Worm (Caenorhabditis elegans) whole organism, L4 larva: Measurements from ENCODE around the gene F55C10.5.
"Not testable (repeated sequence)": the region's sequence is repeated elsewhere in the genome, so short reads cannot be mapped to it uniquely, and the experiment has no call there.

Source experiments
- Y48G9A.11 ChIP-seq: fragments of 200-800 bp; sonication (Bioruptor generic); IDR thresholded peaks from 2 replicates; pipeline ENCODE4 v1.3.6; 2022; ENCODE audit warnings: missing genetic modification reagents, missing genetic modification characterization, missing compliant biosample characterization
- Y5F2A.4 ChIP-seq: fragments of 200-800 bp; sonication (Bioruptor generic); optimal IDR thresholded peaks from 2 replicates; lab custom pipeline; 2018; ENCODE audit warnings: mild to moderate bottlenecking, missing genetic modification characterization, missing compliant biosample characterization
- ZK546.5 ChIP-seq, 2 experiments: sonication (generic microtip); optimal IDR thresholded peaks; 2 replicates each; lab custom pipeline; 2017; ENCODE audit warnings: missing biosample characterization in 2 of 2, missing genetic modification characterization in 2 of 2
- aha-1 ChIP-seq: fragments of 150-350 bp; peaks from one replicate; lab custom pipeline; 2014; ENCODE audit warnings: missing biosample characterization, missing genetic modification characterization
- arid-1 ChIP-seq: fragments of 200-800 bp; sonication (Bioruptor generic); conservative IDR thresholded peaks from 2 replicates; pipeline ENCODE4 v1.3.6; 2022; ENCODE audit warnings: missing genetic modification reagents, missing genetic modification characterization, missing compliant biosample characterization
- ceh-20 ChIP-seq: fragments of 200-800 bp; sonication (Bioruptor generic); IDR thresholded peaks from 2 replicates; pipeline ENCODE4 v1.3.6; 2022; ENCODE audit warnings: missing genetic modification reagents, missing genetic modification characterization, missing compliant biosample characterization
- ceh-62 ChIP-seq: sonication (generic microtip); optimal IDR thresholded peaks from 2 replicates; lab custom pipeline; 2017; ENCODE audit warnings: missing biosample characterization, missing genetic modification characterization
- daf-16 ChIP-seq, 3 experiments: sonication (generic microtip); optimal IDR thresholded peaks; 2 replicates each; lab custom pipeline; 2016 to 2017; ENCODE audit warnings: missing genetic modification characterization in 3 of 3, missing genetic modification reagents in 3 of 3, mild to moderate bottlenecking in 2 of 3, missing compliant biosample characterization in 2 of 3, missing biosample characterization in 1 of 3, moderate library complexity in 1 of 3
- dmd-6 ChIP-seq: fragments of 200-800 bp; sonication (Bioruptor generic); IDR thresholded peaks from 2 replicates; pipeline ENCODE4 v1.3.6; 2022; ENCODE audit warnings: missing genetic modification reagents, missing genetic modification characterization, missing compliant biosample characterization
- dmd-9 ChIP-seq: fragments of 200-800 bp; sonication (Bioruptor generic); IDR thresholded peaks from 2 replicates; pipeline ENCODE4 v1.3.6; 2022; ENCODE audit warnings: missing genetic modification reagents, missing genetic modification characterization, missing compliant biosample characterization
- duxl-1 ChIP-seq: sonication (generic microtip); optimal IDR thresholded peaks from 2 replicates; lab custom pipeline; 2016; ENCODE audit warnings: mild to moderate bottlenecking, missing genetic modification characterization, moderate library complexity, missing compliant biosample characterization; ENCODE audit not compliant: poor library complexity
- fos-1 ChIP-seq: fragments of 150-350 bp; optimal IDR thresholded peaks from 2 replicates; lab custom pipeline; 2014; ENCODE audit warnings: missing biosample characterization, missing genetic modification characterization
- hmg-1.1 ChIP-seq: fragments of 200-800 bp; sonication (Bioruptor generic); IDR thresholded peaks from 2 replicates; pipeline ENCODE4 v1.3.6; 2022; ENCODE audit warnings: missing genetic modification reagents, missing genetic modification characterization, missing compliant biosample characterization
- lim-7 ChIP-seq: fragments of 200-800 bp; sonication (Bioruptor generic); IDR thresholded peaks from 2 replicates; pipeline ENCODE4 v1.3.6; 2022; ENCODE audit warnings: missing genetic modification characterization, missing compliant biosample characterization
- lin-38 ChIP-seq: fragments of 200-800 bp; sonication (Bioruptor generic); IDR thresholded peaks from 2 replicates; pipeline ENCODE4 v1.3.6; 2022; ENCODE audit warnings: missing genetic modification reagents, missing genetic modification characterization, missing compliant biosample characterization
- lin-39 ChIP-seq: fragments of 150-350 bp; optimal IDR thresholded peaks from 2 replicates; lab custom pipeline; 2014; ENCODE audit warnings: missing biosample characterization, missing genetic modification reagents, missing genetic modification characterization
- lir-3 ChIP-seq: sonication (generic microtip); optimal IDR thresholded peaks from 2 replicates; lab custom pipeline; 2016; ENCODE audit warnings: mild to moderate bottlenecking, missing genetic modification characterization, missing compliant biosample characterization
- lsy-2 ChIP-seq, 2 experiments: fragments of 150-350 bp in 1 of 2; sonication (generic microtip) in 1 of 2; optimal IDR thresholded peaks; 2 replicates each; lab custom pipeline; 2014 to 2017; ENCODE audit warnings: missing biosample characterization in 2 of 2, missing genetic modification characterization in 2 of 2
- mxl-3 ChIP-seq: fragments of 200-800 bp; sonication (Bioruptor generic); optimal IDR thresholded peaks from 2 replicates; lab custom pipeline; 2018; ENCODE audit warnings: mild to moderate bottlenecking, missing genetic modification characterization, missing compliant biosample characterization
- nhr-237 ChIP-seq: sonication (generic microtip); optimal IDR thresholded peaks from 2 replicates; lab custom pipeline; 2017; ENCODE audit warnings: missing biosample characterization, missing genetic modification characterization
- nhr-25 ChIP-seq: sonication (generic microtip); optimal IDR thresholded peaks from 2 replicates; lab custom pipeline; 2017; ENCODE audit warnings: missing genetic modification characterization, mild to moderate bottlenecking, missing compliant biosample characterization, antibody characterized with exemption, moderate library complexity, borderline replicate concordance; ENCODE audit not compliant: insufficient read depth
- pqm-1 ChIP-seq: sonication (generic microtip); optimal IDR thresholded peaks from 2 replicates; lab custom pipeline; 2017; ENCODE audit warnings: missing biosample characterization, missing genetic modification characterization
- set-16 ChIP-seq: fragments of 200-800 bp; sonication (Bioruptor generic); IDR thresholded peaks from 2 replicates; pipeline ENCODE4 v1.3.6; 2022; ENCODE audit warnings: missing genetic modification reagents, missing genetic modification characterization, missing compliant biosample characterization
- spr-3 ChIP-seq: fragments of 200-800 bp; sonication (Bioruptor generic); optimal IDR thresholded peaks from 2 replicates; lab custom pipeline; 2018; ENCODE audit warnings: mild to moderate bottlenecking, missing genetic modification characterization, missing compliant biosample characterization
- unc-39 ChIP-seq: sonication (generic microtip); optimal IDR thresholded peaks from 2 replicates; lab custom pipeline; 2017; ENCODE audit warnings: missing biosample characterization, missing genetic modification characterization
- zfp-3 ChIP-seq: fragments of 200-800 bp; sonication (Bioruptor generic); conservative IDR thresholded peaks from 2 replicates; pipeline ENCODE4 v1.3.6; 2022; ENCODE audit warnings: missing genetic modification reagents, missing genetic modification characterization, missing compliant biosample characterization
- ztf-7 ChIP-seq: fragments of 150-350 bp; optimal IDR thresholded peaks from 2 replicates; lab custom pipeline; 2014; ENCODE audit warnings: missing biosample characterization, missing genetic modification characterization

The F55C10.5 gene

DNA sequence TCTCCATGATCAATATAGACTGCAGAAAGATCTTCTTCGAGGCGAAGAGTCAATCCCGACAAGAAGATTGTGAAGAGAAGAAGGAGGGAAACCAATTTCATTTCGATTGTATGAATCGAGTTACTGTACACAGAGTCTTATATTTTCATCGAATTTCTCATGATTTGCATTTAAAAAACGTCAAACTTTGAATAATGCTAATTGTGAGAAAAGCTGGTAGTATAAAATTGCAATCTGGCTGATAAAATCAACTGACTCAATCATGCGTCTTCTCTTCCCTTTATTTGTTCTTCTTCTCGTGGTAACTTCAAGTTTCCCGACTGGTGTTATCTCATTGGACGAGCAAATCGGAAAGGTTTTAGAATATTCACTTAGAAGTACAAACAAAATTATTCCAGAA is 7.5 kb downstream of the F55C10.5 start, which contains the start of the genes K03B8.11 and K03B8.14:
Gene K03B8.11, minus strand, starts transcription at position 101 of the 400 bp plus-strand sequence.
Gene K03B8.14, plus strand, starts transcription at position 110 of the 400 bp plus-strand sequence.
- no peak for TF ChIP-seq lsy-2 (tag; optimal IDR thresholded peaks at IDR 0.05; lab: Kevin White, UChicago)
- TF ChIP-seq unc-39: no peak
- TF ChIP-seq dmd-6: no peak
- TF ChIP-seq aha-1 (tag; lab: Kevin White, UChicago): peak; percentile 31
- no peak for TF ChIP-seq daf-16 (GFP tag; optimal IDR thresholded peaks at IDR 0.05; lab: Kevin White, UChicago)
- no peak for TF ChIP-seq daf-16 (tag; optimal IDR thresholded peaks at IDR 0.05; lab: Kevin White, UChicago)
- no peak for TF ChIP-seq duxl-1 (tag; lab: Kevin White, UChicago)

DNA sequence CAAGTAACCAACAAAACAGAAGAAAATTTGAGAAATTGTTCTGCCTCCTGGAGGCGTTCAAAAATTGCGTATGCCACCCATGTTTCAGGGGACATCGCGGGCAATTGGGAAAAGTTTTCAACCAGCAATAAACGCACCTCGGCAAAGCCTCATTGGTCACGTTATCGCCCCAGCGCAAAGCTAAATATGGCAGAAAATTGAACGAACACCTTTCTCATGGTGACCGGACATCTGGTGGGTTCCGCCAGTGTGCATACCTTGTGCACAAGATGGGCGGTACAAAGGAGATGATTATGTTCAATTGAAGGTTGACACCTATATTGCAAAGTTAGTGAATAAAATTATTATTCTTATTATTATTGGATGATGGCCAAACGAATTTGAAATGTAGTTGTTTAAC is 8.1 kb downstream of the F55C10.5 start:
- TF ChIP-seq Y48G9A.11 (GFP tag; lab: Robert Waterston, UW): 0 out of 2 replicates have a peak, but pooled peaks have one; percentile 36

DNA sequence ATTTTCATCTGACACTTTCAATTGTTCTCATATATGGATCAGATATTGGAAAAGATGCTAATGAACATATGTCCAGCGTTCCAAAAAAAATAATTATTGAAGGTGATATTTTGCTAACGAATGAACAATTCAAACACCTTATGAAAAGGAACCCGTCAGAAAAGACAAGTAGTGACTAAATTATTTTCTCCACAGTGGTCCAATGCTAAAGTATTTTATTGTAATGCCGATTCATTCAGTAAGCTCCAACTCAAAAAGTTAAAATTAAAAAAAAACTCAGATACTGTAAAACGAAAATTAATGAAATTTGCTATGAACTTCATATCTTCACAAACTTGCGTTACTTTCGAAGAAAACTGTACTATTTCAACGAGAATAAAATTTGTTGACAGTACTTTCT is 9.1 kb downstream of the F55C10.5 start, which contains the start of gene nas-16:
Gene nas-16, plus strand, starts transcription at position 301 of the 400 bp plus-strand sequence.
- TF ChIP-seq ztf-7 (tag; lab: Kevin White, UChicago) (no peak), Y5F2A.4 (no peak), set-16 (no peak), duxl-1 (tag; lab: Kevin White, UChicago) (no peak), arid-1 (GFP tag; lab: Robert Waterston, UW) (no peak), dmd-9 (no peak), lim-7 (GFP tag; lab: Robert Waterston, UW) (no peak), ceh-62 (tag; lab: Kevin White, UChicago) (no peak)
- TF ChIP-seq, all 104 proteins: peak for 0

DNA sequence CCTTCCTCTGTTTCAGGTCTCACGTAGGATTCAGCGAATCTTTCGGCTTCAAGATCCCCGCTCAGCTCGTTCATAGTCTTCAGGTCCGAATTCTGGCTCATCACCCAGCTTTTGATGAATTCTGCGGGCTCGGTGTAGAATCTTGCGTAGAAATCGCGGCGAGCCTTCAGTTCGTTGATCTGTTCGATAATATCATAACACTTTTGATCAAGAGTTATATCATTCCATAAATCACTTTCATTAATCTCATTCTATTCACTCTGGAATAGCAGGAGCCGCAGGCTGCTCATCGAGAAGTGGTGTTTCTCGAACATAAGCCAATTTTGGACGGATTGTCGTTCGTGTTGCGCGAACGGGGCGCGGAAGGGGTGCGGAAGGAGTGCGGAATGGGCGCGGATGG is 12.1 kb downstream of the F55C10.5 start, which contains the start of gene K03B8.4:
Gene K03B8.4, minus strand, starts transcription at position 101 of the 400 bp plus-strand sequence.
- peak; percentile 46; the same call in 1 of the 2 replicates for TF ChIP-seq set-16

DNA sequence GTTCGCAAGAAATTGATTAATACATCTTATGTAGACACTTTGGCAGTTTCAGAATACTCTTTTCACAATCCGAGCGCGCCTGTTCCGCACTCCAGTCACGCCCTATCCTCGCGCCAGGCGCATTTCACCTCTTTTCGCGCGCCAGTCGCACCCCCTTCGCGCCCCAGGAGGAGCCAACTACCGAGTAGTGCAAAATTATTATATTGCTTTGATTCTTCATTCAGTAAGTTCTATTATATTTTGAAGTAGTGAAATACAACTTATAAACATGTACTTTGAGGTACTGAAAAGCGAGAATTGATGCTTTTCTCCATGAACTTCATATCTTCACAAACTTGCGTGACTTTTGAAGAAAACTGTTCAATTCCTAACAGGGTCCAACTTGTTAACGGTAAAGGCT is 13.2 kb downstream of the F55C10.5 start, which contains the start of gene nas-18:
Gene nas-18, plus strand, starts transcription at position 301 of the 400 bp plus-strand sequence.
- not testable (repeated sequence) for TF ChIP-seq zfp-3 (GFP tag; lab: Robert Waterston, UW); hmg-1.1 (GFP tag; lab: Robert Waterston, UW); lir-3 (tag; lab: Kevin White, UChicago)

DNA sequence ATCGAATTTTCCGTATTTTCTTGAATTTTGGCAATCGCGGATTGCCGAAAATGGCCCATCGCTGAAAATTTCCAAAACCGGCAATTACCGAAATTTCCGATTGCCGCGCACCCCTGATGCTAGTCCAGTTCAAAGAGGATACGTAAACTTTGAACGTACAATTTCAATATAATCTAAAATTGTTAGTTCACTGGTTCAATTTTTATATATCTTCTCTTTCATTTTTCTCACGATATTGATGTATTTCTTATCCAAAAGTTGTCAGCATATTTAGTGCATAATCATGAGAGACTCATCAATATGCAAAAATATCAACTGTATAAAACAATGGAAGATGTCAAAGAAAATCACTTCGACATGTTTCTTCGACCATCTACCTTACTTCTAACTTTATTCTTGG is 15.7 kb downstream of the F55C10.5 start, which contains the start of gene nas-17:
Gene nas-17, plus strand, starts transcription at position 301 of the 400 bp plus-strand sequence.
- TF ChIP-seq dmd-9: no peak
- no peak for TF ChIP-seq nhr-25 (tag; lab: Kevin White, UChicago)
- no peak for TF ChIP-seq nhr-237 (tag; lab: Kevin White, UChicago)
- no peak for TF ChIP-seq lir-3 (tag; lab: Kevin White, UChicago)
- no peak for TF ChIP-seq spr-3 (GFP tag; lab: Kevin White, UChicago)
- no peak for TF ChIP-seq ZK546.5 (tag; optimal IDR thresholded peaks at IDR 0.05; lab: Kevin White, UChicago)
- TF ChIP-seq fos-1 (tag; lab: Kevin White, UChicago): no peak

DNA sequence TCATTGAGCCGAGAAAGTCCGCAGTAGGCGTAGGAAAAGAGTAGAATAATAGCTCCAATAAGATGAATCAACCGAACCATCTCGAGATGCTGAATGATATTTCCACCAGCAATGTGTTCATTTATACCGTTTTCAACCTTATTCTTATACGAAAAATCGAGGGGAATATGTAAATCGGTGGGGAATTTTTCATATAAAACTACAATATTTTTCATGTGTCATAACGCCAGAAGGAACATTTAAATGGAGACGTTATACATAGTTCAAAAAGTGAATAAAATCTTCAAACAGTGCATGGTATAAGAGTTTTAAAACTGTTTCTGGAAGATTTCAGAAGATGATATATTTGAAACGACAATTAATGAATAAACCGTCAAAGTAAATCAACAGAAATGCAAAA is 19.7 kb downstream of the F55C10.5 start, which contains the start of gene nas-19:
Gene nas-19, minus strand, starts transcription at position 101 of the 400 bp plus-strand sequence.
- TF ChIP-seq aha-1 (tag; lab: Kevin White, UChicago) (peak; percentile 66), lir-3 (tag; lab: Kevin White, UChicago) (no peak)

DNA sequence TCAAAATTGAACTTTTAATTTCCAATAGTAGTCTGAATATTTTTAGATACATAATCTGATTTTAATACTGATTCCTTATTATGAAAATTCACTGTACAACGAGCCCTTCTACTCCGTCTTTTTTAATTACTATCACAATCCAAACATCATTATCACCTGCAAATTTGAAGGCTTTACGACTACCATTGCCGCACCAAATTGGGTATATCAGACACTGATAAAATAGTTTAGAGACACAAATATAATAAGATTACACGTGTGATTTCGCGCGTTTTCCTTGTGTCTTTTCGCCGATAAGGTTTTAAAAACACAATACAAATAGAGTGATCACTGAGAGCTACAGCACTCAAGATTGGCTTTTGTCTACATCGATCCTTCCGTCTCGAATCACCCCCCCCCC is 20.2 kb downstream of the F55C10.5 start:
- TF ChIP-seq ceh-20 (GFP tag; lab: Robert Waterston, UW) (no peak), mxl-3 (GFP tag; lab: Kevin White, UChicago) (peak; percentile 21), aha-1 (tag; lab: Kevin White, UChicago) (no peak), pqm-1 (tag; lab: Kevin White, UChicago) (peak; percentile 34), zfp-3 (GFP tag; lab: Robert Waterston, UW) (no peak), lin-39 (tag; lab: Kevin White, UChicago) (no peak), daf-16 (GFP tag; optimal IDR thresholded peaks at IDR 0.05; lab: Kevin White, UChicago) (no peak), daf-16 (tag; optimal IDR thresholded peaks at IDR 0.05; lab: Kevin White, UChicago) (peak; percentile 50), lin-38 (GFP tag; lab: Robert Waterston, UW) (no peak)
